Fruit fly (Drosophila melanogaster): ENCODE results near the gene dop.

DNA sequence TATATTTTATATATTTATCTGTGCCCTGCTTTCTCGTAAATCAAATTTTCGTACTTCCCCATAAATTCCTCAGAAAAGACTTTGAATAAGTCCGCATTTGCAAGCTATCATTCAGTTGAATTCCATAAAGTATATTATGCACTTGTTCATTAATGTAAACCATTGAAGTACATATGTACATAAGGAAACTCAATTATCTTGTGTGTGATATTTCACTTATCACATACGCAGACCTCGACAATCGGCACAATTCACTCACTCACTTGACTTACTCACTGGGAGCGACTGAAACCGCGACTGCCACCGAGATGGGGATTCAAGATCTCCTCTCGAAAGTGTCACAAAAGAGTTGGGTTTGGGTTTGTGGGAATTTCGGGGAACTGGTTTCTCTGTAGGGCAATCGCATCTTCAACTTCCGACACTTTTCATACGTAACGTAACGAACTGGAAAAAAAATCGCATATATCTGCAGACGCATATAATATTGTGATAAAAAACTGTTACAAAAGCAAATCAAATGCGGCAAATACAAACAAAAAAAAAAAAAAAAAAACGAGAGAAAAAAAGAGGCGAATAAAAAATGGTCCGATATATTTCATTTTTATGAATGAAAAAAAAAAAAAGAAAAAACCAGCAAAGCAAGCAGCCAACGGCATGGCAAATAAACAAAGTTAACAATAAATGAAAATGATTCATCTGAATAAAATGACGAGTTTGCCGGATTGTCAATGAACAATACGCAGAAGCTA lies 31.4 kb downstream of the dop start:
- TF ChIP-seq CG8301 (tag; optimal IDR thresholded peaks at IDR 0.05) (no peak), D1 (tag; optimal IDR thresholded peaks at IDR 0.05) (no peak), Pif1A (GFP tag; optimal IDR thresholded peaks at IDR 0.05) (no peak), CG15710 (tag; optimal IDR thresholded peaks at IDR 0.05) (no peak), CG12605 (GFP tag; IDR thresholded peaks at IDR 0.05) (no peak), Snoo (tag; optimal IDR thresholded peaks at IDR 0.05) (no peak), gl (tag; optimal IDR thresholded peaks at IDR 0.05) (peak; percentile 14), Ets98B (GFP tag; IDR thresholded peaks at IDR 0.05) (no peak), Pif1B (GFP tag; optimal IDR thresholded peaks at IDR 0.05) (no peak), CG9948 (tag; optimal IDR thresholded peaks at IDR 0.05) (no peak), CG14655 (GFP tag; optimal IDR thresholded peaks at IDR 0.05) (no peak)

Data from whole organism, pupa.